Worm (Caenorhabditis elegans) whole organism, late embryonic: ENCODE results near the gene F46C5.6.

ENCODE experiments used
- C38D4.7 ChIP-seq: fragments of 200-800 bp; sonication (Bioruptor generic); optimal IDR thresholded peaks from 2 replicates; lab custom pipeline; 2018; ENCODE audit warnings: mild to moderate bottlenecking, missing genetic modification characterization, moderate library complexity, missing compliant biosample characterization
- K02D7.2 ChIP-seq: sonication (generic microtip); optimal IDR thresholded peaks from 2 replicates; lab custom pipeline; 2017; ENCODE audit warnings: mild to moderate bottlenecking, missing genetic modification characterization, missing compliant biosample characterization
- K09A11.1 ChIP-seq: sonication (generic microtip); optimal IDR thresholded peaks from 2 replicates; lab custom pipeline; 2017; ENCODE audit warnings: antibody characterized with exemption, mild to moderate bottlenecking, missing genetic modification characterization, missing compliant biosample characterization; ENCODE audit not compliant: insufficient read depth
- T23F11.4 ChIP-seq: fragments of 200-800 bp; sonication (Bioruptor generic); optimal IDR thresholded peaks from 2 replicates; lab custom pipeline; 2018; ENCODE audit warnings: mild to moderate bottlenecking, missing genetic modification characterization, missing compliant biosample characterization
- Y22D7AL.16 ChIP-seq: sonication (generic microtip); optimal IDR thresholded peaks from 2 replicates; lab custom pipeline; 2016; ENCODE audit warnings: missing genetic modification characterization, missing compliant biosample characterization
- ceh-14 ChIP-seq: sonication (generic microtip); optimal IDR thresholded peaks from 2 replicates; lab custom pipeline; 2016; ENCODE audit warnings: missing genotype, missing genetic modification characterization, missing compliant biosample characterization
- ceh-2 ChIP-seq: sonication (generic microtip); optimal IDR thresholded peaks from 2 replicates; lab custom pipeline; 2016; ENCODE audit warnings: missing genotype, missing genetic modification characterization, missing compliant biosample characterization
- ceh-22 ChIP-seq: sonication (generic microtip); optimal IDR thresholded peaks from 2 replicates; lab custom pipeline; 2017; ENCODE audit warnings: missing biosample characterization, missing genetic modification characterization
- ceh-45 ChIP-seq: fragments of 200-800 bp; sonication (Bioruptor generic); IDR thresholded peaks from 2 replicates; pipeline ENCODE4 v1.3.6; 2022; ENCODE audit warnings: missing genetic modification reagents, missing genetic modification characterization, missing compliant biosample characterization
- ceh-6 ChIP-seq: fragments of 200-800 bp; sonication (Bioruptor generic); optimal IDR thresholded peaks from 2 replicates; lab custom pipeline; 2018; ENCODE audit warnings: mild to moderate bottlenecking, missing genetic modification characterization, missing compliant biosample characterization
- ceh-9 ChIP-seq: sonication (generic microtip); optimal IDR thresholded peaks from 2 replicates; lab custom pipeline; 2016; ENCODE audit warnings: mild to moderate bottlenecking, missing genetic modification characterization, inconsistent platforms, missing compliant biosample characterization
- che-1 ChIP-seq: sonication (generic microtip); optimal IDR thresholded peaks from 2 replicates; lab custom pipeline; 2016; ENCODE audit warnings: mild to moderate bottlenecking, missing genetic modification characterization, missing compliant biosample characterization
- elt-2 ChIP-seq: sonication (generic microtip); optimal IDR thresholded peaks from 2 replicates; lab custom pipeline; 2016; ENCODE audit warnings: missing genetic modification reagents, missing genetic modification characterization, missing compliant biosample characterization
- eyg-1 ChIP-seq: sonication (generic microtip); optimal IDR thresholded peaks from 2 replicates; lab custom pipeline; 2016; ENCODE audit warnings: missing genotype, missing genetic modification characterization, missing compliant biosample characterization
- fax-1 ChIP-seq: sonication (generic microtip); optimal IDR thresholded peaks from 2 replicates; lab custom pipeline; 2016; ENCODE audit warnings: missing genotype, missing genetic modification characterization, missing compliant biosample characterization
- fkh-10 ChIP-seq: fragments of 150-350 bp; optimal IDR thresholded peaks from 2 replicates; lab custom pipeline; 2014; ENCODE audit warnings: missing biosample characterization, missing genetic modification reagents, missing genetic modification characterization
- fkh-6 ChIP-seq: sonication (generic microtip); optimal IDR thresholded peaks from 2 replicates; lab custom pipeline; 2016; ENCODE audit warnings: missing genetic modification characterization, missing compliant biosample characterization
- gmeb-2 ChIP-seq: sonication (generic microtip); optimal IDR thresholded peaks from 2 replicates; lab custom pipeline; 2016; ENCODE audit warnings: missing genetic modification characterization, inconsistent platforms, missing compliant biosample characterization
- hlh-8 ChIP-seq: sonication (generic microtip); optimal IDR thresholded peaks from 2 replicates; lab custom pipeline; 2016; ENCODE audit warnings: missing genotype, missing genetic modification characterization, missing compliant biosample characterization
- lim-6 ChIP-seq: sonication (generic microtip); optimal IDR thresholded peaks from 2 replicates; lab custom pipeline; 2016; ENCODE audit warnings: missing genetic modification characterization, missing compliant biosample characterization
- lin-11 ChIP-seq: fragments of 200-800 bp; sonication (Bioruptor generic); optimal IDR thresholded peaks from 2 replicates; lab custom pipeline; 2018; ENCODE audit warnings: mild to moderate bottlenecking, missing genetic modification characterization, missing compliant biosample characterization
- mec-3 ChIP-seq: sonication (generic microtip); optimal IDR thresholded peaks from 2 replicates; lab custom pipeline; 2016; ENCODE audit warnings: borderline replicate concordance, missing genetic modification characterization, missing compliant biosample characterization
- nhr-232 ChIP-seq: sonication (generic microtip); optimal IDR thresholded peaks from 2 replicates; lab custom pipeline; 2016; ENCODE audit warnings: missing genetic modification characterization, missing compliant biosample characterization
- npax-4 ChIP-seq: sonication (generic microtip); optimal IDR thresholded peaks from 2 replicates; lab custom pipeline; 2016; ENCODE audit warnings: missing genetic modification characterization, missing compliant biosample characterization
- pax-1 ChIP-seq: fragments of 150-350 bp; optimal IDR thresholded peaks from 2 replicates; lab custom pipeline; 2014; ENCODE audit warnings: missing biosample characterization, missing genetic modification characterization
- pqm-1 ChIP-seq: sonication (generic microtip); optimal IDR thresholded peaks from 2 replicates; lab custom pipeline; 2016; ENCODE audit warnings: missing genetic modification characterization, missing compliant biosample characterization
- rnt-1 ChIP-seq: sonication (generic microtip); optimal IDR thresholded peaks from 2 replicates; lab custom pipeline; 2016; ENCODE audit warnings: missing genetic modification characterization, missing compliant biosample characterization
- tbx-7 ChIP-seq: sonication (generic microtip); optimal IDR thresholded peaks from 2 replicates; lab custom pipeline; 2016; ENCODE audit warnings: missing genotype, missing genetic modification characterization, missing compliant biosample characterization
- ttx-3 ChIP-seq: sonication (generic microtip); optimal IDR thresholded peaks from 2 replicates; lab custom pipeline; 2016; ENCODE audit warnings: missing genetic modification reagents, missing genetic modification characterization, missing compliant biosample characterization
- unc-3 ChIP-seq, 2 experiments: fragments of 200-800 bp in 1 of 2; sonication (Bioruptor generic) in 1 of 2; sonication (generic microtip) in 1 of 2; conservative IDR thresholded peaks in 1 of 2; optimal IDR thresholded peaks in 1 of 2; 2 replicates each; pipeline versions ENCODE4 v1.3.6 to Lab custom; 2016 to 2022; ENCODE audit warnings: missing compliant biosample characterization in 2 of 2, missing genetic modification characterization in 2 of 2, missing genetic modification reagents in 1 of 2
- unc-86 ChIP-seq: sonication (generic microtip); optimal IDR thresholded peaks from 2 replicates; lab custom pipeline; 2016; ENCODE audit warnings: missing genetic modification characterization, missing compliant biosample characterization
- zip-5 ChIP-seq: sonication (generic microtip); optimal IDR thresholded peaks from 2 replicates; lab custom pipeline; 2016; ENCODE audit warnings: missing genetic modification characterization, missing compliant biosample characterization

F46C5.6 gene

ce11 chrII:8829189-8829588 lies 15.1 kb downstream of the F46C5.6 start, which contains the start of gene F46C5.2:
F46C5.2 (minus strand) TSS chrII:8829289.
- TF ChIP-seq npax-4 (tag; lab: Kevin White, UChicago) = no peak
- TF ChIP-seq gmeb-2 (tag; lab: Kevin White, UChicago) = no peak
- TF ChIP-seq K02D7.2 = no peak
- TF ChIP-seq lim-6 (tag; lab: Kevin White, UChicago) = no peak
- TF ChIP-seq ceh-2 (tag; lab: Kevin White, UChicago) = no peak
- TF ChIP-seq mec-3 (tag; lab: Kevin White, UChicago) = no peak
- TF ChIP-seq fax-1 = no peak
- no peak for TF ChIP-seq pqm-1
- no peak for TF ChIP-seq ceh-45
- no peak for TF ChIP-seq rnt-1 (tag; lab: Kevin White, UChicago)
- TF ChIP-seq unc-3 (GFP tag; conservative IDR thresholded peaks at IDR 0.05; lab: Robert Waterston, UW) = no peak
- no peak for TF ChIP-seq unc-3 (tag; optimal IDR thresholded peaks at IDR 0.05; lab: Kevin White, UChicago)
- no peak for TF ChIP-seq T23F11.4 (GFP tag; lab: Kevin White, UChicago)
- TF ChIP-seq Y22D7AL.16 (tag; lab: Kevin White, UChicago) = no peak
- TF ChIP-seq K09A11.1 (tag; lab: Kevin White, UChicago) = no peak

DNA sequence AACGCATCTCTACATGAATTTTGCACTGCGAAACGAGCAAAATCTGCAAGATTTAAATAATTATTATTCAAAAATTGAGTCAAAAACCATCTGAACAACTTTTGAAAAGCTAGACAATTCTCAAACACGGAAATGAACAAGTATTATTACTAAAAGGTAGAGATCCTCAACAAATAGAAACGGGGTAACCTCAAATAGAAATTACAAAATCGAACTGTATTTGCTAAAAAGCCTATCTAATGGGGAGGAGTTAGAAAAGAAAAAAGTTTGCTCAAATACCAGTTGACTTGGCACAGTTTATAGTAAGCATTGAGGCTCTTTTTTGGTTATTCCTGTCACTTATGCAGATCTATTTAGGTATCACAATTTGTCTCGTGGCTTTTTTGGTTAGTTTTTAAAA lies 18.5 kb downstream of the F46C5.6 start, which contains the start of gene nas-25:
nas-25 (plus strand) TSS at position 301 of the 400 bp plus-strand sequence.
- TF ChIP-seq mec-3 (tag; lab: Kevin White, UChicago) (no peak), tbx-7 (no peak), fax-1 (no peak), lin-11 (tag; lab: Kevin White, UChicago) (no peak), ceh-22 (tag; lab: Kevin White, UChicago) (no peak), ceh-9 (no peak), ttx-3 (tag; lab: Kevin White, UChicago) (no peak), che-1 (no peak), fkh-10 (GFP tag; lab: Kevin White, UChicago) (no peak), ceh-14 (no peak), eyg-1 (tag; lab: Kevin White, UChicago) (no peak), hlh-8 (no peak)

ce11 chrII:8822711-8823110 lies 21.6 kb downstream of the F46C5.6 start:
- TF ChIP-seq fkh-10 (GFP tag; lab: Kevin White, UChicago) (no peak), C38D4.7 (no peak)
- TF ChIP-seq, all 69 proteins: peak for 0

DNA sequence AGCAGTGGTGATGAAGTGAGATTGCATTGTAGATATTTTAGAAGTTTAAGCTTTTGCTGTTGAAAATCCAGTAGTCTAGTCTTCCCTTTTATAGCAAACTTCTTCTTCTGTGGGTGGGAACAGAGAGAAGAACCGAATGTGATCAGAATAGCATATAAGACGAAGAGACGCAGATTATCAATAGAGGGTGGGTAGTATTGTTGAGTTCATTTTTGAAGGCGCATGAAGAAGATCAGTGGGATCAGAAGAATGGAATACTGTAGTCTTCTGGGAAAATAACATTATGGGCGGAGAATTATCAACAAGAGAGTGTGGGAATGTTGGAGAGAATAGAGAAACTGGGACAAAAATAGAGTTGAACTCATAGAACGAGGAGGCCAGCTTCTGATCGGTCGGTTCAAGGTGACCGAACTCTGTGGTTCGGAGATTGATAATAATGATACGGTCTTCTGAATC lies 23.1 kb downstream of the F46C5.6 start, which contains the start of gene F46C5.1:
F46C5.1 (minus strand) TSS at position 51 of the 456 bp plus-strand sequence.
- no peak for TF ChIP-seq ceh-2 (tag; lab: Kevin White, UChicago)
- TF ChIP-seq pax-1 = no peak
- TF ChIP-seq ceh-9 = no peak
- TF ChIP-seq zip-5 (tag; lab: Kevin White, UChicago) = no peak
- no peak for TF ChIP-seq elt-2 (tag; lab: Kevin White, UChicago)
- TF ChIP-seq ceh-6 (GFP tag; lab: Kevin White, UChicago) = no peak
- no peak for TF ChIP-seq fax-1
- TF ChIP-seq unc-86 (tag; lab: Kevin White, UChicago) = no peak
- TF ChIP-seq fkh-10 (GFP tag; lab: Kevin White, UChicago) = no peak
- TF ChIP-seq fkh-6 (tag; lab: Kevin White, UChicago) = no peak
- TF ChIP-seq ceh-14 = no peak
- no peak for TF ChIP-seq hlh-8
- no peak for TF ChIP-seq nhr-232 (tag; lab: Kevin White, UChicago)
- no peak for TF ChIP-seq unc-3 (GFP tag; conservative IDR thresholded peaks at IDR 0.05; lab: Robert Waterston, UW)
- TF ChIP-seq unc-3 (tag; optimal IDR thresholded peaks at IDR 0.05; lab: Kevin White, UChicago) = no peak
- TF ChIP-seq C38D4.7 = no peak
- TF ChIP-seq lin-11 (tag; lab: Kevin White, UChicago) = no peak
- TF ChIP-seq, all 69 proteins: peak for 0
